Worm (Caenorhabditis elegans) whole organism, L2 larva: ENCODE data around the gene pgp-8.

Source experiments
- R02D3.7 ChIP-seq: fragments of 150-350 bp; optimal IDR thresholded peaks from 2 replicates; lab custom pipeline; 2014; ENCODE audit warnings: missing biosample characterization, missing genetic modification characterization
- aly-2 ChIP-seq: fragments of 150-350 bp; optimal IDR thresholded peaks from 2 replicates; lab custom pipeline; 2014; ENCODE audit warnings: missing biosample characterization, missing genetic modification characterization
- egl-27 ChIP-seq: sonication (generic microtip); optimal IDR thresholded peaks from 3 replicates; lab custom pipeline; 2017; ENCODE audit warnings: missing biosample characterization, missing genetic modification reagents, missing genetic modification characterization
- elt-1 ChIP-seq: fragments of 150-350 bp; optimal IDR thresholded peaks from 2 replicates; lab custom pipeline; 2014; ENCODE audit warnings: missing biosample characterization, missing genetic modification characterization
- fos-1 ChIP-seq: fragments of 150-350 bp; optimal IDR thresholded peaks from 2 replicates; lab custom pipeline; 2014; ENCODE audit warnings: missing biosample characterization, missing genetic modification characterization
- nhr-12 ChIP-seq: fragments of 150-350 bp; optimal IDR thresholded peaks from 2 replicates; lab custom pipeline; 2014; ENCODE audit warnings: missing biosample characterization, missing genetic modification characterization
- nhr-129 ChIP-seq: fragments of 150-350 bp; optimal IDR thresholded peaks from 2 replicates; lab custom pipeline; 2014; ENCODE audit warnings: missing biosample characterization, missing genetic modification characterization
- nhr-237 ChIP-seq: fragments of 150-350 bp; optimal IDR thresholded peaks from 2 replicates; lab custom pipeline; 2014; ENCODE audit warnings: missing biosample characterization, missing genetic modification characterization
- skn-1 ChIP-seq: sonication (generic microtip); optimal IDR thresholded peaks from 2 replicates; lab custom pipeline; 2017; ENCODE audit warnings: missing biosample characterization, missing genetic modification characterization
- unc-39 ChIP-seq: fragments of 150-350 bp; optimal IDR thresholded peaks from 2 replicates; lab custom pipeline; 2014; ENCODE audit warnings: missing biosample characterization, missing genetic modification characterization
- unc-62 ChIP-seq: fragments of 150-350 bp; optimal IDR thresholded peaks from 2 replicates; lab custom pipeline; 2014; ENCODE audit warnings: missing biosample characterization, missing genetic modification reagents, missing genetic modification characterization

DNA sequence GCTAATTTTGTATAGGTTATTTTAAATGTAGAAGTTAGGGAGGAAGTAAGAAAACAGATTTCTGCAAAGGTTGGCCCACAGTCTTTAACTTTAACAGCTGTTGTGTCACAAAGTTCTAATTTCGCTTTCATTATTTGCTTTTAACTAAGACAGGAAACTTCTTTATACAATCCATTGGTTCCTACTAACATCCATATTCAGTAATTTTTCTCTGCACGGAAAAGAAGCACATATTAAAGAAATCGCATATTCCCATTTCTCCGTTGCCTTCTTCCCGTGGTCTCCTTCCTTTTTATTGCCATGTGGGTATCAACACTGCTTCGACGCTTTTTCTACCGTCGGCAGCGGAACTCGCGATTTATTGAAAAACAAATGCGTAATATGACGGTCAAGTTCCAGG is 17.8 kb upstream of the pgp-8 start, which contains the start of gene T21E8.6:
- TF ChIP-seq unc-62 (GFP tag; lab: Kevin White, UChicago) (no peak), elt-1 (tag; lab: Kevin White, UChicago) (no peak), nhr-129 (tag; lab: Kevin White, UChicago) (no peak), fos-1 (no peak), nhr-12 (tag; lab: Kevin White, UChicago) (no peak), skn-1 (no peak), unc-39 (tag; lab: Kevin White, UChicago) (no peak), R02D3.7 (tag; lab: Kevin White, UChicago) (no peak), aly-2 (tag; lab: Kevin White, UChicago) (no peak), egl-27 (tag; lab: Kevin White, UChicago) (no peak), nhr-237 (tag; lab: Kevin White, UChicago) (no peak)
